Worm (Caenorhabditis elegans) whole organism, L4/young adult: ENCODE results near the gene lbp-1.

Experiments used
- W03F9.2 ChIP-seq: fragments of 150-350 bp; optimal IDR thresholded peaks from 2 replicates; lab custom pipeline; 2014; ENCODE audit warnings: missing biosample characterization, missing genetic modification characterization
- dao-5 ChIP-seq: sonication (generic microtip); optimal IDR thresholded peaks from 2 replicates; lab custom pipeline; 2016; ENCODE audit warnings: missing genotype, missing genetic modification characterization, moderate library complexity, missing compliant biosample characterization
- him-1 ChIP-seq: sonication (generic microtip); optimal IDR thresholded peaks from 2 replicates; lab custom pipeline; 2016; ENCODE audit warnings: missing genotype, missing genetic modification reagents, missing genetic modification characterization, missing compliant biosample characterization

ce11 chrX:3300582-3300981 lies 41.6 kb downstream of the lbp-1 start:
- TF ChIP-seq W03F9.2 (tag; lab: Kevin White, UChicago) (no peak), him-1 (tag; lab: Kevin White, UChicago) (no peak), dao-5 (no peak)
